Fruit fly (Drosophila melanogaster) whole organism, embryonic: ENCODE data around the gene CG12289.

ENCODE experiments used
- B-H1 ChIP-seq: fragments of 200-800 bp; sonication (Bioruptor generic); IDR thresholded peaks from 3 replicates; pipeline ENCODE4 v1.3.6; 2022; ENCODE audit warnings: missing biosample characterization, missing genetic modification characterization
- B-H2 ChIP-seq: fragments of 200-800 bp; sonication (Bioruptor generic); optimal IDR thresholded peaks from 2 replicates; lab custom pipeline; 2018; ENCODE audit warnings: missing biosample characterization, mild to moderate bottlenecking, missing genetic modification characterization
- BtbVII ChIP-seq: fragments of 200-800 bp; sonication (Bioruptor generic); optimal IDR thresholded peaks from 3 replicates; lab custom pipeline; 2017; ENCODE audit warnings: missing biosample characterization, mild to moderate bottlenecking, missing genetic modification characterization
- CG10654 ChIP-seq: fragments of 200-800 bp; sonication (Bioruptor generic); optimal IDR thresholded peaks from 2 replicates; lab custom pipeline; 2016; ENCODE audit warnings: missing biosample characterization, missing genetic modification characterization
- CG11723 ChIP-seq: fragments of 200-800 bp; sonication (Bioruptor generic); optimal IDR thresholded peaks from 2 replicates; lab custom pipeline; 2017; ENCODE audit warnings: missing biosample characterization, mild to moderate bottlenecking, missing genetic modification characterization
- CG1233 ChIP-seq: fragments of 200-800 bp; sonication (Bioruptor generic); optimal IDR thresholded peaks from 4 replicates; lab custom pipeline; 2018; ENCODE audit warnings: missing biosample characterization, mild to moderate bottlenecking, missing genetic modification characterization
- CG13287 ChIP-seq: fragments of 200-800 bp; sonication (Bioruptor generic); IDR thresholded peaks from 2 replicates; pipeline ENCODE4 v1.3.6; 2022; ENCODE audit warnings: missing biosample characterization, missing genetic modification characterization; ENCODE audit not compliant: partially characterized antibody
- CG13624 ChIP-seq: fragments of 200-800 bp; sonication (Bioruptor generic); optimal IDR thresholded peaks from 2 replicates; lab custom pipeline; 2016; ENCODE audit warnings: missing biosample characterization, missing genetic modification characterization
- CG13894 ChIP-seq: fragments of 200-800 bp; sonication (Bioruptor generic); optimal IDR thresholded peaks from 3 replicates; lab custom pipeline; 2018; ENCODE audit warnings: missing biosample characterization, mild to moderate bottlenecking, missing genetic modification characterization, moderate library complexity
- CG15011 ChIP-seq: fragments of 200-800 bp; sonication (Bioruptor generic); optimal IDR thresholded peaks from 3 replicates; lab custom pipeline; 2018; ENCODE audit warnings: missing biosample characterization, mild to moderate bottlenecking, missing genetic modification characterization
- CG15601 ChIP-seq: fragments of 200-800 bp; sonication (Bioruptor generic); optimal IDR thresholded peaks from 3 replicates; lab custom pipeline; 2019; ENCODE audit warnings: missing biosample characterization, mild to moderate bottlenecking, missing genetic modification characterization, moderate library complexity
- CG15696 ChIP-seq: fragments of 200-800 bp; sonication (Bioruptor generic); optimal IDR thresholded peaks from 2 replicates; lab custom pipeline; 2019; ENCODE audit warnings: missing biosample characterization, mild to moderate bottlenecking, missing genetic modification characterization, moderate library complexity
- CG2199 ChIP-seq: fragments of 200-800 bp; sonication (Bioruptor generic); IDR thresholded peaks from 3 replicates; pipeline ENCODE4 v1.3.6; 2022; ENCODE audit warnings: missing biosample characterization, missing genetic modification characterization
- CG42726 ChIP-seq: fragments of 200-800 bp; sonication (Bioruptor generic); IDR thresholded peaks from 2 replicates; pipeline ENCODE4 v1.3.6; 2022; ENCODE audit warnings: missing biosample characterization, missing genetic modification characterization; ENCODE audit not compliant: partially characterized antibody
- CG4730 ChIP-seq: fragments of 200-800 bp; sonication (Bioruptor generic); IDR thresholded peaks from 2 replicates; pipeline ENCODE4 v1.3.6; 2022; ENCODE audit warnings: missing biosample characterization, missing genetic modification characterization
- CG6683 ChIP-seq: fragments of 200-800 bp; sonication (Bioruptor generic); optimal IDR thresholded peaks from 2 replicates; lab custom pipeline; 2017; ENCODE audit warnings: missing biosample characterization, mild to moderate bottlenecking, missing genetic modification characterization, missing genetic modification reagents
- CG6854 ChIP-seq: fragments of 200-800 bp; sonication (Bioruptor generic); optimal IDR thresholded peaks from 3 replicates; lab custom pipeline; 2017; ENCODE audit warnings: missing biosample characterization, mild to moderate bottlenecking, missing genetic modification characterization
- CG8281 ChIP-seq: fragments of 200-800 bp; sonication (Bioruptor generic); optimal IDR thresholded peaks from 2 replicates; lab custom pipeline; 2018; ENCODE audit warnings: missing biosample characterization, mild to moderate bottlenecking, missing genetic modification characterization, moderate library complexity
- CG8478 ChIP-seq: fragments of >200 bp; optimal IDR thresholded peaks from 2 replicates; lab custom pipeline; 2018
- CG8924 ChIP-seq: fragments of 200-800 bp; optimal IDR thresholded peaks from 3 replicates; lab custom pipeline; 2019; ENCODE audit warnings: missing biosample characterization, mild to moderate bottlenecking, missing genetic modification characterization, moderate library complexity
- Dek ChIP-seq: fragments of 200-800 bp; sonication (Bioruptor generic); optimal IDR thresholded peaks from 3 replicates; lab custom pipeline; 2019; ENCODE audit warnings: missing biosample characterization, mild to moderate bottlenecking, missing genetic modification characterization, moderate library complexity
- Doc2 ChIP-seq: fragments of 200-800 bp; sonication (Bioruptor generic); IDR thresholded peaks from 2 replicates; pipeline ENCODE4 v1.3.6; 2022; ENCODE audit warnings: missing biosample characterization, missing genetic modification characterization
- Fer3 ChIP-seq: fragments of 200-800 bp; sonication (Bioruptor generic); optimal IDR thresholded peaks from 2 replicates; lab custom pipeline; 2018; ENCODE audit warnings: missing biosample characterization, mild to moderate bottlenecking, missing genetic modification characterization, moderate library complexity
- Lpt ChIP-seq: fragments of >200 bp; optimal IDR thresholded peaks from 2 replicates; lab custom pipeline; 2018; ENCODE audit warnings: missing biosample characterization, missing genetic modification characterization
- Oaz ChIP-seq: fragments of 200-800 bp; sonication (Bioruptor generic); IDR thresholded peaks from 2 replicates; pipeline ENCODE4 v1.3.6; 2022; ENCODE audit warnings: missing biosample characterization, missing genetic modification characterization
- Scr ChIP-seq: fragments of 200-800 bp; sonication (Bioruptor generic); IDR thresholded peaks from 2 replicates; pipeline ENCODE4 v1.3.6; 2022; ENCODE audit warnings: missing biosample characterization, missing genetic modification characterization; ENCODE audit not compliant: partially characterized antibody
- Xrp1 ChIP-seq: fragments of 200-800 bp; sonication (Bioruptor generic); IDR thresholded peaks from 2 replicates; pipeline ENCODE4 v1.3.6; 2022; ENCODE audit warnings: missing biosample characterization, missing genetic modification characterization
- ab ChIP-seq: fragments of 200-800 bp; sonication (Bioruptor generic); optimal IDR thresholded peaks from 2 replicates; lab custom pipeline; 2016; ENCODE audit warnings: missing biosample characterization, missing genetic modification characterization
- al ChIP-seq: fragments of 200-800 bp; sonication (Bioruptor generic); IDR thresholded peaks from 2 replicates; pipeline ENCODE4 v1.3.6; 2022; ENCODE audit warnings: missing biosample characterization, missing genetic modification characterization
- bcd ChIP-seq: fragments of 200-800 bp; sonication (Bioruptor generic); optimal IDR thresholded peaks from 2 replicates; lab custom pipeline; 2017; ENCODE audit warnings: missing biosample characterization, mild to moderate bottlenecking, missing genetic modification characterization
- ems ChIP-seq: fragments of 200-800 bp; sonication (Bioruptor generic); optimal IDR thresholded peaks from 3 replicates; lab custom pipeline; 2016; ENCODE audit warnings: missing biosample characterization, missing genetic modification characterization
- exex ChIP-seq: fragments of 200-800 bp; sonication (Bioruptor generic); optimal IDR thresholded peaks from 4 replicates; lab custom pipeline; 2018; ENCODE audit warnings: missing biosample characterization, mild to moderate bottlenecking, missing genetic modification characterization, moderate library complexity
- ftz-f1 ChIP-seq: fragments of 200-800 bp; sonication (Bioruptor generic); optimal IDR thresholded peaks from 2 replicates; lab custom pipeline; 2016; ENCODE audit warnings: missing biosample characterization, missing genetic modification characterization
- fu2 ChIP-seq: fragments of 200-800 bp; sonication (Bioruptor generic); optimal IDR thresholded peaks from 2 replicates; lab custom pipeline; 2016; ENCODE audit warnings: missing biosample characterization, missing genetic modification characterization
- kni ChIP-seq: fragments of 200-800 bp; sonication (Bioruptor generic); optimal IDR thresholded peaks from 3 replicates; lab custom pipeline; 2017; ENCODE audit warnings: mild to moderate bottlenecking, missing biosample characterization, missing genetic modification reagents, missing genetic modification characterization
- mld ChIP-seq: fragments of 200-800 bp; sonication (Bioruptor generic); IDR thresholded peaks from 3 replicates; pipeline ENCODE4 v1.3.6; 2022; ENCODE audit warnings: missing biosample characterization, missing genetic modification characterization; ENCODE audit not compliant: partially characterized antibody
- nom ChIP-seq: fragments of 200-800 bp; sonication (Bioruptor generic); optimal IDR thresholded peaks from 2 replicates; lab custom pipeline; 2017; ENCODE audit warnings: missing biosample characterization, missing genetic modification characterization, mild to moderate bottlenecking, moderate library complexity, missing genetic modification reagents
- psq ChIP-seq: fragments of 200-800 bp; sonication (Bioruptor generic); optimal IDR thresholded peaks from 2 replicates; lab custom pipeline; 2017; ENCODE audit warnings: missing biosample characterization, missing genetic modification characterization
- sd ChIP-seq: fragments of 200-800 bp; sonication (Bioruptor generic); optimal IDR thresholded peaks from 3 replicates; lab custom pipeline; 2018; ENCODE audit warnings: missing biosample characterization, mild to moderate bottlenecking, missing genetic modification characterization, moderate library complexity
- sens ChIP-seq: fragments of 200-800 bp; sonication (Bioruptor generic); peaks from one replicate; lab custom pipeline; 2016; ENCODE audit warnings: missing biosample characterization, missing genetic modification characterization
- slou ChIP-seq: fragments of 200-800 bp; sonication (Bioruptor generic); optimal IDR thresholded peaks from 3 replicates; lab custom pipeline; 2016; ENCODE audit warnings: missing biosample characterization, missing genetic modification characterization
- tap ChIP-seq: fragments of 200-800 bp; optimal IDR thresholded peaks from 3 replicates; lab custom pipeline; 2019; ENCODE audit warnings: missing biosample characterization, mild to moderate bottlenecking, missing genetic modification characterization, moderate library complexity
- ttk ChIP-seq: fragments of 200-800 bp; sonication (Bioruptor generic); IDR thresholded peaks from 2 replicates; pipeline ENCODE4 v2.1.2; 2022; ENCODE audit warnings: missing biosample characterization, missing genetic modification characterization
- twi ChIP-seq: fragments of 200-800 bp; optimal IDR thresholded peaks from 2 replicates; lab custom pipeline; 2019; ENCODE audit warnings: missing biosample characterization, mild to moderate bottlenecking, missing genetic modification characterization, moderate library complexity
- vvl ChIP-seq: fragments of 200-800 bp; sonication (Bioruptor generic); IDR thresholded peaks from 2 replicates; pipeline ENCODE4 v1.3.6; 2022; ENCODE audit warnings: missing biosample characterization, missing genetic modification characterization
- zen2 ChIP-seq: fragments of 200-800 bp; sonication (Bioruptor generic); IDR thresholded peaks from 3 replicates; pipeline ENCODE4 v1.3.6; 2022; ENCODE audit warnings: missing biosample characterization, missing genetic modification characterization; ENCODE audit not compliant: partially characterized antibody

Gene CG12289

DNA sequence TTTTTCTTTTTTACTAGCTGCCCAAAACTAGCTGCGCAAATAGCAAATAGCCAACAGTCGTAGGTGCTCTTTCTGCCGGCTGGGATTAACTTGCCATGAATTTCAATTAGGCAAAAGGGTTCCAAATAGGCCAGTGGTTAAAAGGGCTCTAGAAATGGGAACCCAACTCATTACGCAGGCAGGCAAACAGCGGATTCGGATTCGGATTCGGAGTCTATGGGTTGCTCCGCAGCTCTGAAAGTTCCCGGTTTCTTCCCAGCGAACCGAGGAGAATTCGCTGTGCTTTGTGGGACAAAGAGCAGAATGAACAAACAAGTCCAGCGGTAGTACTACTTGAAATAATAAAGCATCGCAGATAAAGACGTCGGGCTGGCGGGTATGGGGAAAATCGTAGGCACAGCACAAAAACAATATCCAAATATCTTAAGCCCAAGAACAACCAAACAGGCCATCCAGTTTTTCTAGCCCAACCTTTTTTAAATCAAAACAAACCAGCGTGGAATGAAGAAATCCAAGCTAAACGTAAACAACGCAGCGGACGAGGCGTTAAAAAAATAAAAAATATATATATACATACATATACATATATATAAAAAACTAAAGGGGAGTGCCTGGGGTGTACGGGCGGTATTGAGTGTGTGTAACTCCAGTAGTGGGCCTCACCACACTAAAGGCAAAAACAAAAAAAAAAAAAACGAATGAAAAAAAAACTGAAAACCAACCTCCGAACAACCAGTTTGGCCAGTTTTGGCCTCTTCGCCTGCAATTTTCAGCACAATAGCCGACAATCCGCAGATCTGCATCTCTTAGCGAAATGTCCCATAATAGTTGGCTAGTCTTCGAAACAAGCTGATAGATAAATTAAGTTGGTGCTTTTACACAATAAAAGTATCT, 16.1 kb downstream of the CG12289 start (continued):
- TF ChIP-seq Fer3: peak; percentile 19
- peak; percentile 2 for TF ChIP-seq bcd
- no peak for TF ChIP-seq CG6683 (GFP tag; lab: Kevin White, UChicago)
- TF ChIP-seq CG15601 (tag; lab: Kevin White, UChicago): no peak
- peak; percentile 6 for TF ChIP-seq exex (tag; lab: Kevin White, UChicago)
- peak; percentile 90 for TF ChIP-seq nom (GFP tag; lab: Kevin White, UChicago)
- peak; percentile 7 for TF ChIP-seq B-H2 (GFP tag; lab: Kevin White, UChicago)
- TF ChIP-seq CG13624: peak; percentile 22
- TF ChIP-seq Lpt (GFP tag; lab: Kevin White, UChicago): no peak
- TF ChIP-seq zen2 (GFP tag; lab: Robert Waterston, UW): no peak
- TF ChIP-seq ftz-f1 (GFP tag; lab: Kevin White, UChicago): no peak
- TF ChIP-seq kni (GFP tag; lab: Kevin White, UChicago): peak; percentile 5
- no peak for TF ChIP-seq CG8281
- no peak for TF ChIP-seq CG15011 (GFP tag; lab: Kevin White, UChicago)
- TF ChIP-seq vvl (GFP tag; lab: Robert Waterston, UW): peak; percentile 17; the same call in 1 of the 2 replicates
- TF ChIP-seq psq (GFP tag; lab: Kevin White, UChicago): peak; percentile 57
- no peak for TF ChIP-seq Oaz (GFP tag; lab: Robert Waterston, UW)
- TF ChIP-seq CG13287 (GFP tag; lab: Robert Waterston, UW): no peak
- no peak for TF ChIP-seq CG15696 (tag; lab: Kevin White, UChicago)
- TF ChIP-seq, all 482 proteins: peak for 42

DNA sequence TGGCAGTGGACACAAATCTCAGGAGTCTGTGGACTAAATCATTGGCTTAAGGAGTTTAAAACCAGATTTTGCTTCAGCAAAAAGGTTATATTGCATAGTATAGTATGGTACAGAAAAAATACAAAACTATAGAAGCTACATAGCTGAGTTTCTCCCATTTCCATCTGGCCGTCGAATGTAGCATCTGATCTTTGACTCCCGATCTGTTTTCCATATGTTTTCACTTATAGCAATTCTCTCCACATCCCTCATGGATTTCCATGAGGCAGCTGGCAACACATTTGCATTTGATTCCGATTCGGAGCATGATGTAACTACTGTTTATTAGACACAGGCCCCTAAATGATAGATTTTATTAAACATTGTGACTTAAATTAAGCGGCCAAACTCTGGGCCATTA, 17.5 kb downstream of the CG12289 start:
- TF ChIP-seq fu2 (GFP tag; lab: Kevin White, UChicago) (no peak), CG10654 (GFP tag; lab: Kevin White, UChicago) (no peak), CG4730 (GFP tag; lab: Robert Waterston, UW) (no peak), ab (GFP tag; lab: Kevin White, UChicago) (no peak), Doc2 (GFP tag; lab: Robert Waterston, UW) (no peak), ttk (GFP tag; lab: Robert Waterston, UW) (no peak), ems (GFP tag; lab: Kevin White, UChicago) (no peak), Scr (GFP tag; lab: Robert Waterston, UW) (no peak), sd (no peak), BtbVII (no peak), sens (GFP tag; lab: Kevin White, UChicago) (peak; percentile 21), CG13894 (no peak), B-H1 (GFP tag; lab: Robert Waterston, UW) (no peak), CG11723 (GFP tag; lab: Kevin White, UChicago) (no peak), Dek (no peak), CG6854 (GFP tag; lab: Kevin White, UChicago) (no peak), CG2199 (GFP tag; lab: Robert Waterston, UW) (0 out of 3 replicates have a peak, but pooled peaks have one; percentile 17), CG8478 (lab: Kevin White, UChicago) (no peak), CG42726 (no peak), CG1233 (GFP tag; lab: Kevin White, UChicago) (no peak), CG8924 (tag; lab: Kevin White, UChicago) (no peak), Xrp1 (GFP tag; lab: Robert Waterston, UW) (no peak), tap (tag; lab: Kevin White, UChicago) (no peak), al (GFP tag; lab: Robert Waterston, UW) (no peak), slou (no peak), twi (tag; lab: Kevin White, UChicago) (peak; percentile 97), mld (GFP tag; lab: Robert Waterston, UW) (no peak)
